Fruit fly (Drosophila melanogaster) whole organism, embryonic: ENCODE data around the gene Kdm2.
A peak's percentile ranks its signal among the peaks of the same experiment; 100 is the strongest.

ENCODE experiments used
- Adf1 ChIP-seq: fragments of 200-800 bp; sonication (Bioruptor generic); IDR thresholded peaks from 2 replicates; pipeline ENCODE4 v1.3.6; 2022; ENCODE audit warnings: missing biosample characterization, missing genetic modification characterization
- Bteb2 ChIP-seq: fragments of 200-800 bp; sonication (Bioruptor generic); optimal IDR thresholded peaks from 2 replicates; lab custom pipeline; 2016; ENCODE audit warnings: missing biosample characterization, missing genetic modification characterization
- C15 ChIP-seq: fragments of 200-800 bp; sonication (Bioruptor generic); IDR thresholded peaks from 3 replicates; pipeline ENCODE4 v1.3.6; 2022; ENCODE audit warnings: missing biosample characterization, missing genetic modification characterization
- CG11696 ChIP-seq: fragments of 200-800 bp; sonication (Bioruptor generic); IDR thresholded peaks from 2 replicates; pipeline ENCODE4 v1.3.6; 2022; ENCODE audit warnings: missing biosample characterization, missing genetic modification characterization
- CG12659 ChIP-seq: fragments of 200-800 bp; sonication (Bioruptor generic); optimal IDR thresholded peaks from 3 replicates; lab custom pipeline; 2017; ENCODE audit warnings: mild to moderate bottlenecking, missing biosample characterization, missing genetic modification reagents, missing genetic modification characterization
- CG13123 ChIP-seq: fragments of 200-800 bp; sonication (Bioruptor generic); optimal IDR thresholded peaks from 2 replicates; lab custom pipeline; 2016; ENCODE audit warnings: missing biosample characterization, missing genetic modification characterization
- CG13424 ChIP-seq: fragments of 200-800 bp; sonication (Bioruptor generic); optimal IDR thresholded peaks from 2 replicates; lab custom pipeline; 2019; ENCODE audit warnings: missing biosample characterization, mild to moderate bottlenecking, missing genetic modification characterization, moderate library complexity
- CG14050 ChIP-seq: fragments of 200-800 bp; sonication (Bioruptor generic); IDR thresholded peaks from 3 replicates; pipeline ENCODE4 v1.3.6; 2022; ENCODE audit warnings: missing biosample characterization, missing genetic modification characterization
- CG14441 ChIP-seq: fragments of 200-800 bp; sonication (Bioruptor generic); IDR thresholded peaks from 2 replicates; pipeline ENCODE4 v1.3.6; 2022; ENCODE audit warnings: missing biosample characterization, missing genetic modification characterization
- CG15073 ChIP-seq: fragments of 200-800 bp; sonication (Bioruptor generic); optimal IDR thresholded peaks from 2 replicates; lab custom pipeline; 2016; ENCODE audit warnings: missing biosample characterization, missing genetic modification characterization
- CG16813 ChIP-seq: fragments of 200-800 bp; sonication (Bioruptor generic); IDR thresholded peaks from 3 replicates; pipeline ENCODE4 v1.3.6; 2022; ENCODE audit warnings: missing biosample characterization, missing genetic modification characterization; ENCODE audit not compliant: partially characterized antibody
- CG16863 ChIP-seq: fragments of 200-800 bp; sonication (Bioruptor generic); optimal IDR thresholded peaks from 3 replicates; lab custom pipeline; 2016; ENCODE audit warnings: missing biosample characterization, missing genetic modification characterization
- CG17385 ChIP-seq: fragments of 200-800 bp; sonication (Bioruptor generic); optimal IDR thresholded peaks from 3 replicates; lab custom pipeline; 2018; ENCODE audit warnings: missing biosample characterization, mild to moderate bottlenecking, missing genetic modification characterization
- CG17568 ChIP-seq: fragments of 200-800 bp; sonication (Bioruptor generic); optimal IDR thresholded peaks from 2 replicates; lab custom pipeline; 2018; ENCODE audit warnings: missing biosample characterization, mild to moderate bottlenecking, missing genetic modification characterization, moderate library complexity
- CG32767 ChIP-seq: fragments of 200-800 bp; sonication (Bioruptor generic); IDR thresholded peaks from 2 replicates; pipeline ENCODE4 v1.3.6; 2022; ENCODE audit warnings: missing biosample characterization, missing genetic modification characterization
- CG3838 ChIP-seq: fragments of 200-800 bp; sonication (Bioruptor generic); optimal IDR thresholded peaks from 3 replicates; lab custom pipeline; 2016; ENCODE audit warnings: missing biosample characterization, missing genetic modification characterization
- CG4707 ChIP-seq: fragments of 200-800 bp; sonication (Bioruptor generic); optimal IDR thresholded peaks from 2 replicates; lab custom pipeline; 2018; ENCODE audit warnings: missing biosample characterization, mild to moderate bottlenecking, missing genetic modification characterization, moderate library complexity
- CG6765 ChIP-seq: fragments of 200-800 bp; sonication (Bioruptor generic); optimal IDR thresholded peaks from 3 replicates; lab custom pipeline; 2017; ENCODE audit warnings: missing biosample characterization, mild to moderate bottlenecking, missing genetic modification characterization
- CG6791 ChIP-seq: fragments of 200-800 bp; sonication (Bioruptor generic); IDR thresholded peaks from 3 replicates; pipeline ENCODE4 v1.3.6; 2022; ENCODE audit warnings: missing biosample characterization, missing genetic modification characterization; ENCODE audit not compliant: partially characterized antibody
- CG8478 ChIP-seq: fragments of >200 bp; optimal IDR thresholded peaks from 2 replicates; lab custom pipeline; 2018
- CG9609 ChIP-seq: fragments of 200-800 bp; sonication (Bioruptor generic); optimal IDR thresholded peaks from 3 replicates; lab custom pipeline; 2016; ENCODE audit warnings: missing biosample characterization, missing genetic modification characterization
- Camta ChIP-seq: fragments of 200-800 bp; sonication (Bioruptor generic); optimal IDR thresholded peaks from 2 replicates; lab custom pipeline; 2016; ENCODE audit warnings: missing biosample characterization, missing genetic modification characterization
- CoRest ChIP-seq: fragments of 200-800 bp; sonication (Bioruptor generic); optimal IDR thresholded peaks from 3 replicates; lab custom pipeline; 2018; ENCODE audit warnings: missing biosample characterization, mild to moderate bottlenecking, missing genetic modification characterization, moderate library complexity
- D19A ChIP-seq: fragments of 200-800 bp; optimal IDR thresholded peaks from 3 replicates; lab custom pipeline; 2019; ENCODE audit warnings: missing biosample characterization, mild to moderate bottlenecking, missing genetic modification characterization, moderate library complexity
- Dfd ChIP-seq, 2 experiments: fragments of >200 bp; optimal IDR thresholded peaks; 2 replicates each; lab custom pipeline; 2017; ENCODE audit warnings: missing biosample characterization in 2 of 2, missing genetic modification characterization in 2 of 2
- Dll ChIP-seq: fragments of 200-800 bp; sonication (Bioruptor generic); IDR thresholded peaks from 4 replicates; pipeline ENCODE4 v1.3.6; 2022; ENCODE audit warnings: missing biosample characterization, missing genetic modification characterization; ENCODE audit not compliant: partially characterized antibody
- Elba2 ChIP-seq: fragments of 200-800 bp; sonication (Bioruptor generic); optimal IDR thresholded peaks from 3 replicates; lab custom pipeline; 2016; ENCODE audit warnings: missing biosample characterization, missing genetic modification characterization
- Fer3 ChIP-seq: fragments of 200-800 bp; sonication (Bioruptor generic); optimal IDR thresholded peaks from 2 replicates; lab custom pipeline; 2018; ENCODE audit warnings: missing biosample characterization, mild to moderate bottlenecking, missing genetic modification characterization, moderate library complexity
- HHEX ChIP-seq: fragments of 200-800 bp; sonication (Bioruptor generic); optimal IDR thresholded peaks from 3 replicates; lab custom pipeline; 2017; ENCODE audit warnings: missing biosample characterization, mild to moderate bottlenecking, missing genetic modification characterization, missing genetic modification reagents
- HLH54F ChIP-seq: fragments of 200-800 bp; sonication (Bioruptor generic); optimal IDR thresholded peaks from 3 replicates; lab custom pipeline; 2016; ENCODE audit warnings: missing biosample characterization, missing genetic modification characterization
- Hsf ChIP-seq: fragments of 200-800 bp; sonication (Bioruptor generic); optimal IDR thresholded peaks from 3 replicates; lab custom pipeline; 2016; ENCODE audit warnings: missing biosample characterization, missing genetic modification characterization
- Max ChIP-seq: fragments of 200-800 bp; sonication (Bioruptor generic); optimal IDR thresholded peaks from 2 replicates; lab custom pipeline; 2016; ENCODE audit warnings: missing biosample characterization, mild to moderate bottlenecking, missing genetic modification characterization
- Scr ChIP-seq: fragments of 200-800 bp; sonication (Bioruptor generic); IDR thresholded peaks from 2 replicates; pipeline ENCODE4 v1.3.6; 2022; ENCODE audit warnings: missing biosample characterization, missing genetic modification characterization; ENCODE audit not compliant: partially characterized antibody
- Sin3A ChIP-seq: fragments of >200 bp; optimal IDR thresholded peaks from 2 replicates; lab custom pipeline; 2018
- Xbp1 ChIP-seq: fragments of 200-800 bp; sonication (Bioruptor generic); optimal IDR thresholded peaks from 3 replicates; lab custom pipeline; 2016; ENCODE audit warnings: missing biosample characterization, mild to moderate bottlenecking, missing genetic modification characterization
- Xrp1 ChIP-seq: fragments of 200-800 bp; sonication (Bioruptor generic); IDR thresholded peaks from 2 replicates; pipeline ENCODE4 v1.3.6; 2022; ENCODE audit warnings: missing biosample characterization, missing genetic modification characterization
- ase ChIP-seq: fragments of 200-800 bp; sonication (Bioruptor generic); IDR thresholded peaks from 3 replicates; pipeline ENCODE4 v1.3.6; 2022; ENCODE audit warnings: missing biosample characterization, missing genetic modification characterization
- az2 ChIP-seq: fragments of 200-800 bp; sonication (Bioruptor generic); optimal IDR thresholded peaks from 3 replicates; lab custom pipeline; 2016; ENCODE audit warnings: missing biosample characterization, missing genetic modification characterization
- bab2 ChIP-seq: fragments of 200-800 bp; sonication (Bioruptor generic); optimal IDR thresholded peaks from 2 replicates; lab custom pipeline; 2016; ENCODE audit warnings: missing biosample characterization, missing genetic modification characterization
- bigmax ChIP-seq: fragments of 200-800 bp; sonication (Bioruptor generic); optimal IDR thresholded peaks from 2 replicates; lab custom pipeline; 2018; ENCODE audit warnings: missing biosample characterization, mild to moderate bottlenecking, missing genetic modification characterization
- dati ChIP-seq: fragments of 200-800 bp; sonication (Bioruptor generic); IDR thresholded peaks from 2 replicates; pipeline ENCODE4 v1.3.6; 2022; ENCODE audit warnings: missing biosample characterization, missing genetic modification characterization
- ewg ChIP-seq: fragments of 200-800 bp; sonication (Bioruptor generic); optimal IDR thresholded peaks from 3 replicates; lab custom pipeline; 2017; ENCODE audit warnings: mild to moderate bottlenecking, missing biosample characterization, missing genetic modification reagents, missing genetic modification characterization
- gem ChIP-seq: fragments of 200-800 bp; sonication (Bioruptor generic); optimal IDR thresholded peaks from 2 replicates; lab custom pipeline; 2019; ENCODE audit warnings: missing biosample characterization, mild to moderate bottlenecking, missing genetic modification characterization, moderate library complexity
- hth ChIP-seq: fragments of >200 bp; optimal IDR thresholded peaks from 2 replicates; lab custom pipeline; 2017; ENCODE audit warnings: inconsistent platforms
- lab ChIP-seq: fragments of 200-800 bp; sonication (Bioruptor generic); optimal IDR thresholded peaks from 3 replicates; lab custom pipeline; 2017; ENCODE audit warnings: missing biosample characterization, missing genetic modification characterization, mild to moderate bottlenecking, moderate library complexity, missing genetic modification reagents
- nom ChIP-seq: fragments of 200-800 bp; sonication (Bioruptor generic); optimal IDR thresholded peaks from 2 replicates; lab custom pipeline; 2017; ENCODE audit warnings: missing biosample characterization, missing genetic modification characterization, mild to moderate bottlenecking, moderate library complexity, missing genetic modification reagents
- psq ChIP-seq: fragments of 200-800 bp; sonication (Bioruptor generic); optimal IDR thresholded peaks from 2 replicates; lab custom pipeline; 2017; ENCODE audit warnings: missing biosample characterization, missing genetic modification characterization
- ro ChIP-seq: fragments of 200-800 bp; sonication (Bioruptor generic); IDR thresholded peaks from 2 replicates; pipeline ENCODE4 v1.3.6; 2022; ENCODE audit warnings: missing biosample characterization, missing genetic modification characterization
- sim ChIP-seq: fragments of 200-800 bp; sonication (Bioruptor generic); IDR thresholded peaks from 2 replicates; pipeline ENCODE4 v1.3.6; 2022; ENCODE audit warnings: missing biosample characterization, missing genetic modification characterization
- stc ChIP-seq: fragments of 200-800 bp; sonication (Bioruptor generic); IDR thresholded peaks from 2 replicates; pipeline ENCODE4 v1.3.6; 2022; ENCODE audit warnings: missing biosample characterization, missing genetic modification characterization
- stwl ChIP-seq: fragments of 200-800 bp; sonication (Bioruptor generic); optimal IDR thresholded peaks from 3 replicates; lab custom pipeline; 2018; ENCODE audit warnings: missing biosample characterization, mild to moderate bottlenecking, missing genetic modification characterization, moderate library complexity
- tgo ChIP-seq: fragments of 200-800 bp; sonication (Bioruptor generic); IDR thresholded peaks from 3 replicates; pipeline ENCODE4 v1.3.6; 2022; ENCODE audit warnings: missing biosample characterization, missing genetic modification characterization
- unpg ChIP-seq: fragments of 200-800 bp; sonication (Bioruptor generic); optimal IDR thresholded peaks from 3 replicates; lab custom pipeline; 2018; ENCODE audit warnings: missing biosample characterization, mild to moderate bottlenecking, missing genetic modification characterization, moderate library complexity

The Kdm2 gene

DNA sequence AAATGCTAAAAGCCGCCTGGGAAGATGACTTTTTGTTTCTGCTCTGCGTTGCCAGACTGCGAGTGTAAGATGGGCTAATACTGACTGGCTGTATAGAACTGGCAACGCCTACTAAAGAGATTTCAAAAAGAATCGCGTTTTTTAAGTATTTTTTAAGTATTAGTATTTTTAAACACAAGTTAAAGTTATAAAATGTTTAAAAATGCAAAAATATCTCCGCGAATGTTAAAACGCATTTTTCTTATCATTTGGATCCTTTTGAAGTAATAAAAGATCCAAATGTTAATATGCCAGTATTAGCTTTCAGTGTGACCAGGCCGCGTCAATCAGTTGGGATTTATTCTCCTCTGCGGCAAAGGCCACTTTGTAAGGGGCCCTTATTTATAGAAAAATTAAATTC lies 46.2 kb upstream of the Kdm2 start, which contains the start of the genes Prosbeta3 and Iru (continued):
- no peak for TF ChIP-seq CG13424 (tag; lab: Kevin White, UChicago)
- TF ChIP-seq gem (tag; lab: Kevin White, UChicago): no peak
- TF ChIP-seq tgo (GFP tag; lab: Robert Waterston, UW): no peak
- TF ChIP-seq CG16863 (GFP tag; lab: Kevin White, UChicago): no peak
- TF ChIP-seq az2 (GFP tag; lab: Kevin White, UChicago): no peak
- TF ChIP-seq CG8478 (lab: Kevin White, UChicago): no peak
- TF ChIP-seq C15: no peak
- no peak for TF ChIP-seq CG4707 (GFP tag; lab: Kevin White, UChicago)
- peak; percentile 81 for TF ChIP-seq CG12659 (GFP tag; lab: Kevin White, UChicago)
- TF ChIP-seq sim: no peak
- TF ChIP-seq bigmax: no peak
- TF ChIP-seq CG15073 (GFP tag; lab: Kevin White, UChicago): no peak
- peak; percentile 61 for TF ChIP-seq Elba2
- no peak for TF ChIP-seq CG6791 (GFP tag; lab: Robert Waterston, UW)
- no peak for TF ChIP-seq CG32767 (GFP tag; lab: Robert Waterston, UW)
- TF ChIP-seq CG17568 (GFP tag; lab: Kevin White, UChicago): no peak
- 0 out of 2 replicates have a peak, but pooled peaks have one; percentile 7 for TF ChIP-seq Scr
- TF ChIP-seq Xrp1 (GFP tag; lab: Robert Waterston, UW): no peak
- TF ChIP-seq Sin3A (lab: Kevin White, UChicago): peak; percentile 90
- no peak for TF ChIP-seq Camta (GFP tag; lab: Kevin White, UChicago)
- no peak for TF ChIP-seq hth (lab: Kevin White, UChicago)
- no peak for TF ChIP-seq CG14050 (GFP tag; lab: Robert Waterston, UW)
- TF ChIP-seq CoRest: peak; percentile 38
- no peak for TF ChIP-seq lab (GFP tag; lab: Kevin White, UChicago)
- TF ChIP-seq Adf1 (GFP tag; lab: Robert Waterston, UW): no peak
- no peak for TF ChIP-seq CG14441 (GFP tag; lab: Robert Waterston, UW)
- TF ChIP-seq ewg (GFP tag; lab: Kevin White, UChicago): no peak
- no peak for TF ChIP-seq Fer3 (tag; lab: Kevin White, UChicago)
- TF ChIP-seq Xbp1 (GFP tag; lab: Kevin White, UChicago): no peak
- peak; percentile 32 for TF ChIP-seq bab2 (GFP tag; lab: Kevin White, UChicago)
- TF ChIP-seq D19A (tag; lab: Kevin White, UChicago): no peak
- TF ChIP-seq unpg (GFP tag; lab: Kevin White, UChicago): no peak
- TF ChIP-seq CG16813 (GFP tag; lab: Robert Waterston, UW): no peak
- no peak for TF ChIP-seq nom (GFP tag; lab: Kevin White, UChicago)
- TF ChIP-seq dati (GFP tag; lab: Robert Waterston, UW): no peak
- TF ChIP-seq Max (GFP tag; lab: Kevin White, UChicago): no peak
- no peak for TF ChIP-seq Dfd (GFP tag; optimal IDR thresholded peaks at IDR 0.05; lab: Kevin White, UChicago)
- TF ChIP-seq CG13123 (GFP tag; lab: Kevin White, UChicago): no peak
- TF ChIP-seq CG3838 (GFP tag; lab: Kevin White, UChicago): no peak
- TF ChIP-seq CG11696 (GFP tag; lab: Robert Waterston, UW): no peak
- no peak for TF ChIP-seq HLH54F (GFP tag; lab: Kevin White, UChicago)
- no peak for TF ChIP-seq Bteb2 (GFP tag; lab: Kevin White, UChicago)
- TF ChIP-seq CG6765 (GFP tag; lab: Kevin White, UChicago): no peak
- no peak for TF ChIP-seq ase (GFP tag; lab: Robert Waterston, UW)
- TF ChIP-seq psq (GFP tag; lab: Kevin White, UChicago): no peak
- no peak for TF ChIP-seq stc (GFP tag; lab: Robert Waterston, UW)
- no peak for TF ChIP-seq ro (GFP tag; lab: Robert Waterston, UW)
- TF ChIP-seq Dll (GFP tag; lab: Robert Waterston, UW): no peak
- no peak for TF ChIP-seq HHEX (GFP tag; lab: Kevin White, UChicago)
- TF ChIP-seq Hsf (GFP tag; lab: Kevin White, UChicago): no peak
- TF ChIP-seq CG9609 (GFP tag; lab: Kevin White, UChicago): no peak
- TF ChIP-seq stwl (tag; lab: Kevin White, UChicago): peak; percentile 73
- no peak for TF ChIP-seq CG17385 (GFP tag; lab: Kevin White, UChicago)
